Fruit fly (Drosophila melanogaster) whole organism: ENCODE results near the gene CG5612.

Experiments used
- CG8478 ChIP-seq: fragments of >200 bp; optimal IDR thresholded peaks from 2 replicates; lab custom pipeline; 2018; ENCODE audit warnings: inconsistent platforms
- Dll ChIP-seq: fragments of >200 bp; optimal IDR thresholded peaks from 2 replicates; lab custom pipeline; 2017
- EcR ChIP-seq, 2 experiments: fragments of >200 bp; optimal IDR thresholded peaks; 2 replicates each; lab custom pipeline; 2017; ENCODE audit warnings: missing biosample characterization in 2 of 2, missing genetic modification characterization in 2 of 2, missing genetic modification reagents in 2 of 2
- pan ChIP-seq: fragments of >200 bp; optimal IDR thresholded peaks from 2 replicates; lab custom pipeline; 2017
- psq ChIP-seq: fragments of >200 bp; optimal IDR thresholded peaks from 2 replicates; lab custom pipeline; 2017
- usp ChIP-seq: fragments of >200 bp; optimal IDR thresholded peaks from 2 replicates; lab custom pipeline; 2017; ENCODE audit warnings: missing biosample characterization, missing genetic modification characterization, mixed read lengths

CG5612 gene

dm6 chr3R:27637264-27637860, 11.6 kb upstream of the CG5612 start:
- no peak for TF ChIP-seq pan
- no peak for TF ChIP-seq Dll
- TF ChIP-seq CG8478: no peak
- TF ChIP-seq EcR (GFP tag; optimal IDR thresholded peaks at IDR 0.05; lab: Kevin White, UChicago): no peak
- no peak for TF ChIP-seq psq (lab: Kevin White, UChicago)
- TF ChIP-seq usp (GFP tag; lab: Kevin White, UChicago): no peak

DNA sequence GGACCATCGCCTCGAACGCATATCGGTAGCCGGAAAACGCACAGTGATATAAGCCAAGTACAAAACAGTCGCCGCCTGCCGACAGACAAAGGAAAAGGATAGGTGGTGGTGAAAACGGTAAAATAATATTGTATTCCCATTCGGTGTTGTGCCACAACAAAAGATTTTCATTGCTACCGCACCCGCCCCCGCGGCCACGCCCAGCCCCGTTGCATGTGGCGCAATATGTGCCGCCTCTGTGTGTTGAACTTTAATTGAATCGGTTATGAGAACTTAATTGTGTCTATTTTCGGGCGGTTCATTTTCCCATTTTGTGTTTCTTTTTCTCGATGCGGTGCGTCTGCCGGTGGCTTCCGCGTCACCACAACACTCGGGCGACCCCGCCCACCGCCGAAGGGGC, 10.9 kb upstream of the CG5612 start:
- TF ChIP-seq Dll (no peak), usp (GFP tag; lab: Kevin White, UChicago) (no peak), psq (lab: Kevin White, UChicago) (no peak), EcR (GFP tag; optimal IDR thresholded peaks at IDR 0.05; lab: Kevin White, UChicago) (no peak), pan (no peak), CG8478 (no peak)

DNA sequence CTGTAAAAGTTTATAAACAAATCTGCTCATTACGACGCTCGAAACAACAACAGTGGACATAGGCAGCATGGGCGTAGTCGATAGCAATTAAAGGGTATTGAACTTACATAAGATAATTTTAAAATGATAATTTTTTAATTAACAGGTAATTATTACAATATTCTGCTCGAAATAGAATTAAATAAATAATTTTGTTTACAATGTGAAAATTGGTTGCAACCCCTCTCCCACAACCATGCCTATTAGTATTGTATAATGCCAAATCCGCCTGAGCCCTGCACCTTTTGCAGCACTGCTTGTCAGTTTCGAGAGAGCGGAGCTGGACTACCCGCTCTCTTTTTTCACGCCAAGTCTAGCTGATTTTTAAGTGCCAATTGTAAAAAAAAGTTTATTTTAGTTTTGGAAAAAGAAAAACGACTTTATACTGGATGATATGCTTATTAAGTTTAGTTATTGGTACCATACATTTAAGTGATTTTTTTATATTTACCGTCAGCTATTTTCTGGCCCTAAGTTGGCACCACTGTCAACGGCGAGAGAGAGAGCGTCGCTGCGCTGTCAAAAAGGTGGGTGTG, 10.3 kb upstream of the CG5612 start, which contains the start of the genes CG5611 and Mtl:
TSS of gene CG5611 (minus strand) at position 51 of the 575 bp plus-strand sequence.
TSS of gene Mtl (plus strand) at position 403 of the 575 bp plus-strand sequence.
- TF ChIP-seq Dll (no peak), EcR (GFP tag; optimal IDR thresholded peaks at IDR 0.05; lab: Kevin White, UChicago) (no peak), pan (no peak), CG8478 (no peak), usp (GFP tag; lab: Kevin White, UChicago) (no peak), psq (lab: Kevin White, UChicago) (no peak)

dm6 chr3R:27622993-27623392, 2.8 kb downstream of the CG5612 start:
- TF ChIP-seq EcR (GFP tag; optimal IDR thresholded peaks at IDR 0.05; lab: Kevin White, UChicago): no peak
- no peak for TF ChIP-seq usp (GFP tag; lab: Kevin White, UChicago)
- TF ChIP-seq pan: no peak
- no peak for TF ChIP-seq psq (lab: Kevin White, UChicago)
- TF ChIP-seq CG8478: no peak
- TF ChIP-seq Dll: no peak

DNA sequence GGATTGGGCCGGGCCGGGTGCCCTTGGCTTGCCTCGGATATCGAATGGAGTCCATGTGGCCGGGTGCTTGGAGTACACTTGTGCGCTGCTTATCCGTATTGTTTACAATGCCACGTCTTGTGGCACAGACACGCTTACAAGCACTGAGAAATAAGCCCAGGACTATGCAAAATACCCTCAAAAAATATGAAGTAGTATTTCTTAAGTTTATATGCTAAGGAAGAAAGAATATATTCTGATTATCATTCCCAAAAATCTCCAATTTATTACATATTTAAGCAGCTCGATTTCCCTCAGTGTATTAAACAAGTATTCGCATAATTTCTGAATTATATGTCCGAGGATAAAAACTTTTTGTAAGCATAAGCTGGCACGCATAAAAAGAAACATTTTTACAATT, 4.0 kb downstream of the CG5612 start:
- TF ChIP-seq pan (no peak), CG8478 (no peak), Dll (no peak), psq (lab: Kevin White, UChicago) (no peak), usp (GFP tag; lab: Kevin White, UChicago) (no peak), EcR (GFP tag; optimal IDR thresholded peaks at IDR 0.05; lab: Kevin White, UChicago) (no peak)

DNA sequence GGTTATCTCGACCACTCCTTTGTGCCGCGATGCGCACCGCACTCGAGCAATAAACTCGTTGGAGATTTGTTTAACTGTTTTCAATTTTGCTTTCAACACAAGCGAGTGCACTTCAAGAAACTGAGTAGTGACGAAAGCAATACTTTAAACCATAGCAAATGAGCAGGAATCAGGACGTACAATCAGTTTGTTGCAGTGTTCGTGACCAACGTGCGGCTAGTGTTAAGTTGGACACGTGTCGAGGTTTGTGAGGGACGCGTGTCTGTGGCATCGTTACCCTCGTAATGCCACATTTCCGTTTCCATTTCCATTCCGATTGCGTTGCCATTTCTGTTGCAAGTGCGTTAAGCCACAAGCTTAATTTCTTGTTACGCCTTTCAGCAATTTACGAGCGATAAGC, 9.3 kb downstream of the CG5612 start:
- TF ChIP-seq EcR (GFP tag; optimal IDR thresholded peaks at IDR 0.05; lab: Kevin White, UChicago) (no peak), Dll (no peak), CG8478 (no peak), psq (lab: Kevin White, UChicago) (no peak), pan (no peak), usp (GFP tag; lab: Kevin White, UChicago) (no peak)

DNA sequence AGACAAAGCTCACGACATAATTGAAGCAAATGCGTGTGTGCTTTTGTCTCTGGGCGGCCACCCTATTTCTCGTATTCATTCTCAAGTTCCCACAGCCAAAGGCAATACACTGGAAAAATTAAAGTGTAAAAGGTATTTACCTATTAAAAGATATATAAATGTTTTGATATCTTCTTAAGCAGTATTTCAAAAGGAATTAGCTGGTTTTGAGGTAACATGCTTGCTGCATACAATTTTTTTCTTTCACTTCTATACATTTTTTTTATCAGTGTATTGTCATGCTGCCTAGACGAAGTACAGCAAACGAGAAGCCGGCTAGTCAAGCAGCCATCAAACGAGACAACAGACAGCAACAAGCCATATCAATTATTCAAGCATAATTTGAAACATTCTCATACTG, 12.0 kb downstream of the CG5612 start:
- no peak for TF ChIP-seq CG8478
- TF ChIP-seq pan: no peak
- no peak for TF ChIP-seq Dll
- TF ChIP-seq EcR (GFP tag; optimal IDR thresholded peaks at IDR 0.05; lab: Kevin White, UChicago): no peak
- no peak for TF ChIP-seq usp (GFP tag; lab: Kevin White, UChicago)
- no peak for TF ChIP-seq psq (lab: Kevin White, UChicago)

DNA sequence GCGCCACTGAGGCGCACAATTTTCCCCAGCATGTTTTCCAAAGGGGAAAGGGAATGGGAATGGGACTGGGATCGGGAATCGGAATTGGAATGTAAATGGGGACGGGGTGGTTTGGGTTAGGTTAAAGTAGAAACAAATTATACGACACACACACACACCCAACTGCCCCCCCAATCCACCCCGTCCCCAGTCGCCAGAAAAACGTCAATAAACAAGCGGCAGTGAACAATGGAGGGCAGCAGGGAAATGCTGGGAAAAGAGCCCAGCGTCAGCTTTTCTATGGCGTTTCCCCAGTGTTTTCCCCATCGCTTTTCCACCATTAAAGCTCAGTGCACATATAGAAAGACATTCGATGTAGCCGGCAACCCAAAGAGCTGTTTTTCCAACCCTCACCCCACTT, 15.2 kb downstream of the CG5612 start:
- TF ChIP-seq EcR (GFP tag; optimal IDR thresholded peaks at IDR 0.05; lab: Kevin White, UChicago) (no peak), CG8478 (no peak), pan (no peak), usp (GFP tag; lab: Kevin White, UChicago) (no peak), Dll (no peak), psq (lab: Kevin White, UChicago) (no peak)

DNA sequence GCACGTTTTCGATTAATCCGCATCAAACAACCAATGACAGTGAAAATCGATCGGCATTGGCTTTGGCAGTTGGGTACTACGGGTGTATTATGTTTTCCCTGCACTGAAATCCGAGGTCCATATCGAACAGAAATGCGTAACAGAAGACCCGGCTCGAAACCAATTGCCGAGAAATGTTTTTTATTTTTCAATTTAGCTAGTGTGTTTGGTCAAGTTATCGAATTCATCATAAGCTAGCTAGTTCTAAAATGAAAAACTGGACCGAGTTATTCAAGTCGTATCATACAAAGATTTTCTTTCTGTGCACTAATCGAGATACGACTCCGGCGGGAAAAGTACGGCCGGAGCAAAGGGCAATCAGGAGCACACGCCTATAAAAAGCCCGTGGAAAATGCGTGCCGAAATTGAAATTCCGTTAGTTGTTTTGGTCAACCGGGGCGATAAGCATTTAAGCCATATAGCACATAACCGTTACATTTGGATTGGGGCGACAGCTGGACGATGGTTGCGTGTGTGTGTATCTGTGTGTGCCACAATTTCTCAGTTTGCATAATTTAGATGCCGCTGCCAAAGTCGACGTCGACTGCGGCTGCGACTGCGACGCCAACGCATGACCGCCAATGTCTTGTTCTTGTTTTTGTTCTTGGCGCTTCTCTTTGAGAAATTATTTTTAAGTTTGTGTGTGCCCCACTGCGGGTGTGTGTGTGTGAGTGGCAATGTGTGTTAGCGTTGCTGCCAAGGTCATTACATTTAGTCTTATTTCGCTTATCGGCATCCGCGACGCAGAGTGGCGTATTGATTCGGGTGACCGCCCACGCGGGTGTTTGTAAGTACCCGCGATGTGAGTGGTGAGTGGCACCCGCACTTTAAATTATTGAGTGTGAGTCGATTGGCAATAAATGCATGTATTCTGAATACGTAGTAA, 16.4 kb downstream of the CG5612 start:
- no peak for TF ChIP-seq usp (GFP tag; lab: Kevin White, UChicago)

DNA sequence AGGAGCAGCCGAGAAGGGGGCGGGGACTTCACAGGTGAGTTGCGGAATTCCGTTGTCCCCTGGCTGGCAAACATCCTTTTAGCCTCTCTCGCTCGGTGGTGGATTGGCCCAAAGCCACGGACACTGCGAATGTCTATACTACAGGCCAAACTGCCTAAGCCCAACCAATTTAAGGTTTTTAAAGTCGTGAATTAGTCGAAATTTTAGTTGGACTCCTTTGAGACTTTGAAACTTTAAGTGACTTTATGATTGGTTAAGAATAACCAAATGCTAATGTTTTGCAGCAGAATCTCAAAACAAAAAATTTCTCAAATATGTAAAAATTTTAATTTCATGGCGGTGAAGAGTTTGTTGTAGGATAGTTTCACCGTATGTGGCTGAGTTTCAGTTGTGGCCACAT, 17.3 kb downstream of the CG5612 start:
- TF ChIP-seq CG8478 (no peak), Dll (no peak), EcR (GFP tag; optimal IDR thresholded peaks at IDR 0.05; lab: Kevin White, UChicago) (no peak), pan (no peak), psq (lab: Kevin White, UChicago) (no peak), usp (GFP tag; lab: Kevin White, UChicago) (no peak)

DNA sequence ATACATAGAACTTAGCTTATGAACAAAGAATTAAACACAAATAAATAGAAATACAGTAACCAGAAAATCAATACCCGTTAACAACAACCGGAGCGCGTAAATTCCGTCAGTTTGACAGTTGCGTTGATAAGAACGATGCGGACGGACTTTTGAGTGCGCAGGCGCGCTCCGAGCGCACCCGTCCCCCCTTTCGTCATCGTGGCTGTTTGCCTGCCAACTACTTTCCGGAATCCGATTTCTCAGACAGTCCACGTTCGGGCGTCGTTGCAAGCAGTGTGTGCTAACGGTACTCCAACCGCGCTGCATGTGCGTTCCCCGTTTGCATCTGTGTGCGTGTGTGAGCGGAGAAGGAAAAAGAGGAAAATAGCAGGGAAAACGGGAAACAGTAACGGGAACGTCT, 17.8 kb downstream of the CG5612 start:
- TF ChIP-seq usp (GFP tag; lab: Kevin White, UChicago): no peak
- no peak for TF ChIP-seq pan
- no peak for TF ChIP-seq EcR (GFP tag; optimal IDR thresholded peaks at IDR 0.05; lab: Kevin White, UChicago)
- TF ChIP-seq psq (lab: Kevin White, UChicago): no peak
- TF ChIP-seq CG8478: no peak
- no peak for TF ChIP-seq Dll

dm6 chr3R:27607218-27607929, 18.4 kb downstream of the CG5612 start, which contains the start of the genes dsd and Tusp:
TSS of gene dsd (minus strand) at chr3R:27607396.
TSS of gene Tusp (plus strand) at chr3R:27607879.
- TF ChIP-seq EcR (GFP tag; optimal IDR thresholded peaks at IDR 0.05; lab: Kevin White, UChicago): no peak
- TF ChIP-seq CG8478: no peak
- TF ChIP-seq pan: no peak
- TF ChIP-seq usp (GFP tag; lab: Kevin White, UChicago): no peak
- TF ChIP-seq Dll: no peak
- no peak for TF ChIP-seq psq (lab: Kevin White, UChicago)
